Worm (Caenorhabditis elegans): ENCODE results near the gene pkc-3.
A peak's percentile ranks its signal among the peaks of the same experiment; 100 is the strongest.

Gene pkc-3

ce11 chrII:5379614-5380077, at the start of gene pkc-3:
TSS of gene pkc-3 (plus strand) at chrII:5380027.
- no peak for TF ChIP-seq him-1 (tag; optimal IDR thresholded peaks at IDR 0.05)
- no peak for TF ChIP-seq W03F9.2 (tag; optimal IDR thresholded peaks at IDR 0.05)
- no peak for TF ChIP-seq dao-5 (tag; optimal IDR thresholded peaks at IDR 0.05)

ce11 chrII:5330206-5330686, 49.6 kb upstream of the pkc-3 start:
- TF ChIP-seq dao-5 (tag; optimal IDR thresholded peaks at IDR 0.05) = no peak
- TF ChIP-seq him-1 (tag; optimal IDR thresholded peaks at IDR 0.05) = no peak
- TF ChIP-seq W03F9.2 (tag; optimal IDR thresholded peaks at IDR 0.05) = peak; percentile 25

ce11 chrII:5331677-5332303, 48.0 kb upstream of the pkc-3 start:
- no peak for TF ChIP-seq him-1 (tag; optimal IDR thresholded peaks at IDR 0.05)
- no peak for TF ChIP-seq dao-5 (tag; optimal IDR thresholded peaks at IDR 0.05)
- no peak for TF ChIP-seq W03F9.2 (tag; optimal IDR thresholded peaks at IDR 0.05)

- no peak for TF ChIP-seq dao-5 (tag; optimal IDR thresholded peaks at IDR 0.05)
- no peak for TF ChIP-seq W03F9.2 (tag; optimal IDR thresholded peaks at IDR 0.05)
- TF ChIP-seq him-1 (tag; optimal IDR thresholded peaks at IDR 0.05) = no peak
These were observed 47.3 kb upstream of the pkc-3 start for ce11 chrII:5332345-5333124.

ce11 chrII:5333729-5334255, 46.0 kb upstream of the pkc-3 start:
- TF ChIP-seq him-1 (tag; optimal IDR thresholded peaks at IDR 0.05) (no peak), W03F9.2 (tag; optimal IDR thresholded peaks at IDR 0.05) (no peak), dao-5 (tag; optimal IDR thresholded peaks at IDR 0.05) (no peak)

ce11 chrII:5334628-5335027, 45.2 kb upstream of the pkc-3 start:
- no peak for TF ChIP-seq dao-5 (tag; optimal IDR thresholded peaks at IDR 0.05)
- TF ChIP-seq W03F9.2 (tag; optimal IDR thresholded peaks at IDR 0.05) = no peak
- no peak for TF ChIP-seq him-1 (tag; optimal IDR thresholded peaks at IDR 0.05)

- TF ChIP-seq W03F9.2 (tag; optimal IDR thresholded peaks at IDR 0.05) (no peak), dao-5 (tag; optimal IDR thresholded peaks at IDR 0.05) (no peak), him-1 (tag; optimal IDR thresholded peaks at IDR 0.05) (no peak)
These were observed 44.3 kb upstream of the pkc-3 start for ce11 chrII:5335370-5336034.

ce11 chrII:5336035-5336376, 43.8 kb upstream of the pkc-3 start:
- TF ChIP-seq him-1 (tag; optimal IDR thresholded peaks at IDR 0.05) = peak; percentile 70
- TF ChIP-seq W03F9.2 (tag; optimal IDR thresholded peaks at IDR 0.05) = no peak
- TF ChIP-seq dao-5 (tag; optimal IDR thresholded peaks at IDR 0.05) = peak; percentile 2

ce11 chrII:5336660-5337494, 43.0 kb upstream of the pkc-3 start:
- TF ChIP-seq dao-5 (tag; optimal IDR thresholded peaks at IDR 0.05) = no peak
- TF ChIP-seq him-1 (tag; optimal IDR thresholded peaks at IDR 0.05) = peak; percentile 40
- peak; percentile 12 for TF ChIP-seq W03F9.2 (tag; optimal IDR thresholded peaks at IDR 0.05)

- TF ChIP-seq him-1 (tag; optimal IDR thresholded peaks at IDR 0.05) = no peak
- TF ChIP-seq W03F9.2 (tag; optimal IDR thresholded peaks at IDR 0.05) = no peak
These were observed 42.4 kb upstream of the pkc-3 start for ce11 chrII:5337495-5337840.

- no peak for TF ChIP-seq him-1 (tag; optimal IDR thresholded peaks at IDR 0.05)
- TF ChIP-seq dao-5 (tag; optimal IDR thresholded peaks at IDR 0.05) = no peak
- TF ChIP-seq W03F9.2 (tag; optimal IDR thresholded peaks at IDR 0.05) = no peak
These were observed 41.5 kb upstream of the pkc-3 start for ce11 chrII:5338301-5338700.

- TF ChIP-seq dao-5 (tag; optimal IDR thresholded peaks at IDR 0.05) = no peak
- no peak for TF ChIP-seq W03F9.2 (tag; optimal IDR thresholded peaks at IDR 0.05)
- no peak for TF ChIP-seq him-1 (tag; optimal IDR thresholded peaks at IDR 0.05)
These were observed 40.3 kb upstream of the pkc-3 start for ce11 chrII:5339547-5339946.
